Worm (Caenorhabditis elegans) whole organism, L1 larva: ENCODE data around the gene sre-7.

Source experiments
- C16A3.4 ChIP-seq: fragments of 150-350 bp; optimal IDR thresholded peaks from 2 replicates; lab custom pipeline; 2014; ENCODE audit warnings: missing biosample characterization, missing genetic modification characterization
- C34B4.2 ChIP-seq: sonication (generic microtip); optimal IDR thresholded peaks from 2 replicates; lab custom pipeline; 2017; ENCODE audit warnings: mild to moderate bottlenecking, missing genetic modification characterization, missing compliant biosample characterization
- Y116A8C.19 ChIP-seq: sonication (generic microtip); optimal IDR thresholded peaks from 2 replicates; lab custom pipeline; 2016; ENCODE audit warnings: missing compliant biosample characterization, missing genetic modification characterization, borderline replicate concordance
- blmp-1 ChIP-seq: fragments of 150-350 bp; optimal IDR thresholded peaks from 2 replicates; lab custom pipeline; 2014; ENCODE audit warnings: missing biosample characterization, missing genetic modification characterization
- ceh-82 ChIP-seq, 3 experiments: fragments of 150-350 bp in 1 of 3; sonication (generic microtip) in 2 of 3; optimal IDR thresholded peaks; 2 replicates each; lab custom pipeline; 2014 to 2017; ENCODE audit warnings: missing biosample characterization in 3 of 3, missing genetic modification characterization in 3 of 3
- egl-27 ChIP-seq, 2 experiments: fragments of 150-350 bp in 1 of 2; sonication (generic microtip); optimal IDR thresholded peaks; 3 replicates each; lab custom pipeline; 2017 to 2018; ENCODE audit warnings: missing biosample characterization in 2 of 2, missing genetic modification characterization in 2 of 2, missing genetic modification reagents in 2 of 2
- hlh-17 ChIP-seq: fragments of 200-800 bp; sonication (Bioruptor generic); optimal IDR thresholded peaks from 2 replicates; lab custom pipeline; 2018; ENCODE audit warnings: missing genetic modification characterization, mild to moderate bottlenecking, missing compliant biosample characterization, moderate library complexity, borderline replicate concordance
- hpl-2 ChIP-seq: fragments of 150-350 bp; optimal IDR thresholded peaks from 2 replicates; lab custom pipeline; 2014; ENCODE audit warnings: missing biosample characterization, missing genetic modification reagents, missing genetic modification characterization
- lin-35 ChIP-seq, 2 experiments: fragments of 150-350 bp; optimal IDR thresholded peaks; 2 replicates each; lab custom pipeline; 2014; ENCODE audit warnings: missing biosample characterization in 2 of 2, missing genetic modification characterization in 2 of 2, missing genetic modification reagents in 2 of 2
- nhr-19 ChIP-seq: fragments of 200-800 bp; sonication (Bioruptor generic); conservative IDR thresholded peaks from 2 replicates; pipeline ENCODE4 v1.3.6; 2022; ENCODE audit warnings: missing genetic modification characterization, missing compliant biosample characterization
- nhr-20 ChIP-seq: sonication (generic microtip); optimal IDR thresholded peaks from 2 replicates; lab custom pipeline; 2016; ENCODE audit warnings: mild to moderate bottlenecking, missing genetic modification characterization, missing compliant biosample characterization
- nhr-84 ChIP-seq: sonication (generic microtip); optimal IDR thresholded peaks from 2 replicates; lab custom pipeline; 2017; ENCODE audit warnings: missing biosample characterization, missing genetic modification characterization
- pag-3 ChIP-seq: sonication (generic microtip); optimal IDR thresholded peaks from 2 replicates; lab custom pipeline; 2017; ENCODE audit warnings: missing genetic modification characterization, mild to moderate bottlenecking, missing compliant biosample characterization, antibody characterized with exemption, borderline replicate concordance; ENCODE audit not compliant: insufficient read depth
- unc-86 ChIP-seq: sonication (generic microtip); optimal IDR thresholded peaks from 2 replicates; lab custom pipeline; 2016; ENCODE audit warnings: missing genetic modification characterization, missing compliant biosample characterization

The sre-7 gene

ce11 chrV:14294396-14294795 lies 50.4 kb downstream of the sre-7 start, which contains the start of gene F14D7.9:
TSS of gene F14D7.9 (plus strand) at chrV:14294696.
- TF ChIP-seq nhr-20: no peak
- no peak for TF ChIP-seq Y116A8C.19 (tag; lab: Kevin White, UChicago)
- no peak for TF ChIP-seq pag-3
- TF ChIP-seq blmp-1 (tag; lab: Kevin White, UChicago): no peak
- no peak for TF ChIP-seq hlh-17 (GFP tag; lab: Kevin White, UChicago)
- TF ChIP-seq hpl-2 (GFP tag; lab: Kevin White, UChicago): no peak
- no peak for TF ChIP-seq C16A3.4 (tag; lab: Kevin White, UChicago)
- TF ChIP-seq C34B4.2 (tag; lab: Kevin White, UChicago): no peak
- no peak for TF ChIP-seq ceh-82 (tag; optimal IDR thresholded peaks at IDR 0.05; lab: Kevin White, UChicago)
- TF ChIP-seq nhr-19: no peak
- no peak for TF ChIP-seq unc-86
- TF ChIP-seq lin-35 (GFP tag; optimal IDR thresholded peaks at IDR 0.05; lab: Kevin White, UChicago): no peak
- TF ChIP-seq egl-27 (tag; optimal IDR thresholded peaks at IDR 0.05; lab: Kevin White, UChicago): no peak
- no peak for TF ChIP-seq nhr-84 (tag; lab: Kevin White, UChicago)
- TF ChIP-seq, all 84 proteins: peak for 0
